Fruit fly (Drosophila melanogaster) whole organism, embryonic: ENCODE data around the gene Reg-2.

Experiments
- ATbp ChIP-seq: fragments of 200-800 bp; sonication (Bioruptor generic); optimal IDR thresholded peaks from 2 replicates; lab custom pipeline; 2017; ENCODE audit warnings: missing biosample characterization, mild to moderate bottlenecking, missing genetic modification characterization, missing genetic modification reagents
- Bdp1 ChIP-seq: fragments of 200-800 bp; sonication (Bioruptor generic); optimal IDR thresholded peaks from 3 replicates; lab custom pipeline; 2016; ENCODE audit warnings: missing biosample characterization, missing genetic modification characterization
- Bteb2 ChIP-seq: fragments of 200-800 bp; sonication (Bioruptor generic); optimal IDR thresholded peaks from 2 replicates; lab custom pipeline; 2016; ENCODE audit warnings: missing biosample characterization, missing genetic modification characterization
- CG11723 ChIP-seq: fragments of 200-800 bp; sonication (Bioruptor generic); optimal IDR thresholded peaks from 2 replicates; lab custom pipeline; 2017; ENCODE audit warnings: missing biosample characterization, mild to moderate bottlenecking, missing genetic modification characterization
- CG12769 ChIP-seq: fragments of 200-800 bp; sonication (Bioruptor generic); optimal IDR thresholded peaks from 2 replicates; lab custom pipeline; 2019; ENCODE audit warnings: missing biosample characterization, mild to moderate bottlenecking, missing genetic modification characterization, moderate library complexity
- CG13894 ChIP-seq: fragments of 200-800 bp; sonication (Bioruptor generic); optimal IDR thresholded peaks from 3 replicates; lab custom pipeline; 2018; ENCODE audit warnings: missing biosample characterization, mild to moderate bottlenecking, missing genetic modification characterization, moderate library complexity
- CG14441 ChIP-seq: fragments of 200-800 bp; sonication (Bioruptor generic); IDR thresholded peaks from 2 replicates; pipeline ENCODE4 v1.3.6; 2022; ENCODE audit warnings: missing biosample characterization, missing genetic modification characterization
- CG14965 ChIP-seq: fragments of 200-800 bp; sonication (Bioruptor generic); optimal IDR thresholded peaks from 2 replicates; lab custom pipeline; 2016; ENCODE audit warnings: missing biosample characterization, missing genetic modification characterization, borderline replicate concordance
- CG1603 ChIP-seq: fragments of 200-800 bp; sonication (Bioruptor generic); optimal IDR thresholded peaks from 2 replicates; lab custom pipeline; 2019; ENCODE audit warnings: missing biosample characterization, mild to moderate bottlenecking, missing genetic modification characterization, moderate library complexity
- CG16863 ChIP-seq: fragments of 200-800 bp; sonication (Bioruptor generic); optimal IDR thresholded peaks from 3 replicates; lab custom pipeline; 2016; ENCODE audit warnings: missing biosample characterization, missing genetic modification characterization
- CG17359 ChIP-seq: fragments of 200-800 bp; sonication (Bioruptor generic); optimal IDR thresholded peaks from 3 replicates; lab custom pipeline; 2018; ENCODE audit warnings: missing biosample characterization, mild to moderate bottlenecking, missing genetic modification characterization, moderate library complexity
- CG31224 ChIP-seq: fragments of 200-800 bp; sonication (Bioruptor generic); IDR thresholded peaks from 2 replicates; pipeline ENCODE4 v1.3.6; 2022; ENCODE audit warnings: missing biosample characterization, missing genetic modification characterization
- CG32532 ChIP-seq: fragments of 200-800 bp; sonication (Bioruptor generic); IDR thresholded peaks from 2 replicates; pipeline ENCODE4 v1.3.6; 2022; ENCODE audit warnings: missing biosample characterization, missing genetic modification characterization
- CG34376 ChIP-seq: fragments of 200-800 bp; sonication (Bioruptor generic); optimal IDR thresholded peaks from 2 replicates; lab custom pipeline; 2018; ENCODE audit warnings: missing biosample characterization, mild to moderate bottlenecking, missing genetic modification characterization
- CG7556 ChIP-seq: fragments of 200-800 bp; sonication (Bioruptor generic); optimal IDR thresholded peaks from 2 replicates; lab custom pipeline; 2017; ENCODE audit warnings: missing biosample characterization, mild to moderate bottlenecking, missing genetic modification characterization
- CG8290 ChIP-seq, 3 experiments: fragments of 200-800 bp; sonication (Bioruptor generic); optimal IDR thresholded peaks; 2 replicates each; lab custom pipeline; 2016 to 2019; ENCODE audit warnings: missing biosample characterization in 3 of 3, missing genetic modification characterization in 3 of 3, mild to moderate bottlenecking in 2 of 3, moderate library complexity in 1 of 3
- CG8944 ChIP-seq: fragments of 200-800 bp; sonication (Bioruptor generic); optimal IDR thresholded peaks from 3 replicates; lab custom pipeline; 2016; ENCODE audit warnings: missing biosample characterization, missing genetic modification characterization
- CG9727 ChIP-seq: fragments of 200-800 bp; sonication (Bioruptor generic); optimal IDR thresholded peaks from 3 replicates; lab custom pipeline; 2017; ENCODE audit warnings: missing biosample characterization, mild to moderate bottlenecking, missing genetic modification characterization
- CG9797 ChIP-seq: fragments of 200-800 bp; sonication (Bioruptor generic); optimal IDR thresholded peaks from 3 replicates; lab custom pipeline; 2018; ENCODE audit warnings: missing biosample characterization, mild to moderate bottlenecking, missing genetic modification characterization
- D ChIP-seq, 2 experiments: fragments of 200-800 bp in 1 of 2; fragments of >200 bp in 1 of 2; sonication (Bioruptor generic) in 1 of 2; optimal IDR thresholded peaks; 2 replicates in 1 of 2; 3 replicates in 1 of 2; lab custom pipeline; 2017; ENCODE audit warnings: mild to moderate bottlenecking in 1 of 2, missing biosample characterization in 1 of 2, missing genetic modification characterization in 1 of 2, missing genetic modification reagents in 1 of 2
- Dp ChIP-seq: fragments of 200-800 bp; sonication (Bioruptor generic); optimal IDR thresholded peaks from 2 replicates; lab custom pipeline; 2018; ENCODE audit warnings: missing biosample characterization, mild to moderate bottlenecking, missing genetic modification characterization, moderate library complexity
- Eip74EF ChIP-seq, 2 experiments: fragments of 200-800 bp in 1 of 2; fragments of >200 bp in 1 of 2; sonication (Bioruptor generic) in 1 of 2; optimal IDR thresholded peaks; 2 replicates each; lab custom pipeline; 2017 to 2019; ENCODE audit warnings: missing biosample characterization in 2 of 2, missing genetic modification characterization in 2 of 2, mild to moderate bottlenecking in 1 of 2, moderate library complexity in 1 of 2
- Fer1 ChIP-seq: fragments of 200-800 bp; sonication (Bioruptor generic); optimal IDR thresholded peaks from 2 replicates; lab custom pipeline; 2017; ENCODE audit warnings: missing biosample characterization, mild to moderate bottlenecking, missing genetic modification characterization
- HLH54F ChIP-seq: fragments of 200-800 bp; sonication (Bioruptor generic); optimal IDR thresholded peaks from 3 replicates; lab custom pipeline; 2016; ENCODE audit warnings: missing biosample characterization, missing genetic modification characterization
- HLHmδ ChIP-seq: fragments of 200-800 bp; sonication (Bioruptor generic); optimal IDR thresholded peaks from 2 replicates; lab custom pipeline; 2018; ENCODE audit warnings: missing biosample characterization, mild to moderate bottlenecking, missing genetic modification characterization, moderate library complexity
- Hand ChIP-seq: fragments of 200-800 bp; sonication (Bioruptor generic); optimal IDR thresholded peaks from 2 replicates; lab custom pipeline; 2017; ENCODE audit warnings: mild to moderate bottlenecking, missing biosample characterization, missing genetic modification reagents, missing genetic modification characterization
- HmgD ChIP-seq: fragments of 200-800 bp; sonication (Bioruptor generic); optimal IDR thresholded peaks from 3 replicates; lab custom pipeline; 2016; ENCODE audit warnings: missing biosample characterization, missing genetic modification characterization
- Meics ChIP-seq: fragments of 200-800 bp; sonication (Bioruptor generic); optimal IDR thresholded peaks from 2 replicates; lab custom pipeline; 2017; ENCODE audit warnings: missing biosample characterization, mild to moderate bottlenecking, missing genetic modification characterization
- NC2α ChIP-seq: fragments of 200-800 bp; sonication (Bioruptor generic); optimal IDR thresholded peaks from 2 replicates; lab custom pipeline; 2016; ENCODE audit warnings: missing biosample characterization, missing genetic modification characterization
- NC2β ChIP-seq: fragments of 200-800 bp; sonication (Bioruptor generic); optimal IDR thresholded peaks from 2 replicates; lab custom pipeline; 2016; ENCODE audit warnings: missing biosample characterization, missing genetic modification characterization
- Vsx1 ChIP-seq: fragments of 200-800 bp; sonication (Bioruptor generic); optimal IDR thresholded peaks from 2 replicates; lab custom pipeline; 2017; ENCODE audit warnings: missing biosample characterization, mild to moderate bottlenecking, missing genetic modification characterization, missing genetic modification reagents
- al ChIP-seq: fragments of 200-800 bp; sonication (Bioruptor generic); IDR thresholded peaks from 2 replicates; pipeline ENCODE4 v1.3.6; 2022; ENCODE audit warnings: missing biosample characterization, missing genetic modification characterization
- ap ChIP-seq: fragments of 200-800 bp; sonication (Bioruptor generic); IDR thresholded peaks from 2 replicates; pipeline ENCODE4 v1.3.6; 2022; ENCODE audit warnings: missing biosample characterization, missing genetic modification characterization
- ara ChIP-seq: fragments of 200-800 bp; sonication (Bioruptor generic); IDR thresholded peaks from 2 replicates; pipeline ENCODE4 v1.3.6; 2022; ENCODE audit warnings: missing biosample characterization, missing genetic modification characterization
- bab2 ChIP-seq: fragments of 200-800 bp; sonication (Bioruptor generic); optimal IDR thresholded peaks from 2 replicates; lab custom pipeline; 2016; ENCODE audit warnings: missing biosample characterization, missing genetic modification characterization
- chinmo ChIP-seq: fragments of 200-800 bp; sonication (Bioruptor generic); IDR thresholded peaks from 4 replicates; pipeline ENCODE4 v1.3.6; 2022; ENCODE audit warnings: missing biosample characterization, missing genetic modification characterization; ENCODE audit not compliant: partially characterized antibody
- crol ChIP-seq: fragments of 200-800 bp; sonication (Bioruptor generic); IDR thresholded peaks from 2 replicates; pipeline ENCODE4 v1.3.6; 2022; ENCODE audit warnings: missing biosample characterization, missing genetic modification characterization
- eve ChIP-seq, 2 experiments: fragments of >200 bp; optimal IDR thresholded peaks; 2 replicates each; lab custom pipeline; 2017; ENCODE audit warnings: missing biosample characterization in 2 of 2, missing genetic modification characterization in 2 of 2
- hb ChIP-seq: fragments of 200-800 bp; sonication (Bioruptor generic); IDR thresholded peaks from 3 replicates; pipeline ENCODE4 v1.3.6; 2022; ENCODE audit warnings: missing biosample characterization, missing genetic modification characterization; ENCODE audit not compliant: partially characterized antibody
- hbn ChIP-seq: fragments of 200-800 bp; sonication (Bioruptor generic); IDR thresholded peaks from 2 replicates; pipeline ENCODE4 v1.3.6; 2022; ENCODE audit warnings: missing biosample characterization, missing genetic modification characterization; ENCODE audit not compliant: partially characterized antibody
- lola ChIP-seq, 3 experiments: fragments of >200 bp in 2 of 3; fragments of 200-800 bp in 1 of 3; sonication (Bioruptor generic) in 1 of 3; optimal IDR thresholded peaks; 2 replicates each; lab custom pipeline; 2017 to 2019; ENCODE audit warnings: missing biosample characterization in 3 of 3, missing genetic modification characterization in 3 of 3, mild to moderate bottlenecking in 1 of 3, moderate library complexity in 1 of 3
- mam ChIP-seq: fragments of 200-800 bp; sonication (Bioruptor generic); optimal IDR thresholded peaks from 3 replicates; lab custom pipeline; 2016; ENCODE audit warnings: missing biosample characterization, missing genetic modification characterization
- mirr ChIP-seq: fragments of 200-800 bp; sonication (Bioruptor generic); optimal IDR thresholded peaks from 3 replicates; lab custom pipeline; 2018; ENCODE audit warnings: missing biosample characterization, mild to moderate bottlenecking, missing genetic modification characterization
- pho ChIP-seq: fragments of 200-800 bp; sonication (Bioruptor generic); optimal IDR thresholded peaks from 2 replicates; lab custom pipeline; 2016; ENCODE audit warnings: missing biosample characterization, missing genetic modification characterization
- psq ChIP-seq: fragments of 200-800 bp; sonication (Bioruptor generic); optimal IDR thresholded peaks from 2 replicates; lab custom pipeline; 2017; ENCODE audit warnings: missing biosample characterization, missing genetic modification characterization
- sens ChIP-seq: fragments of 200-800 bp; sonication (Bioruptor generic); peaks from one replicate; lab custom pipeline; 2016; ENCODE audit warnings: missing biosample characterization, missing genetic modification characterization
- trh ChIP-seq: fragments of 200-800 bp; sonication (Bioruptor generic); optimal IDR thresholded peaks from 2 replicates; lab custom pipeline; 2016; ENCODE audit warnings: missing biosample characterization, missing genetic modification characterization
- tx ChIP-seq: fragments of 200-800 bp; sonication (Bioruptor generic); optimal IDR thresholded peaks from 2 replicates; lab custom pipeline; 2016; ENCODE audit warnings: missing biosample characterization, missing genetic modification characterization
- wor ChIP-seq: fragments of 200-800 bp; sonication (Bioruptor generic); IDR thresholded peaks from 2 replicates; pipeline ENCODE4 v1.3.6; 2022; ENCODE audit warnings: missing biosample characterization, missing genetic modification characterization

Gene Reg-2

DNA sequence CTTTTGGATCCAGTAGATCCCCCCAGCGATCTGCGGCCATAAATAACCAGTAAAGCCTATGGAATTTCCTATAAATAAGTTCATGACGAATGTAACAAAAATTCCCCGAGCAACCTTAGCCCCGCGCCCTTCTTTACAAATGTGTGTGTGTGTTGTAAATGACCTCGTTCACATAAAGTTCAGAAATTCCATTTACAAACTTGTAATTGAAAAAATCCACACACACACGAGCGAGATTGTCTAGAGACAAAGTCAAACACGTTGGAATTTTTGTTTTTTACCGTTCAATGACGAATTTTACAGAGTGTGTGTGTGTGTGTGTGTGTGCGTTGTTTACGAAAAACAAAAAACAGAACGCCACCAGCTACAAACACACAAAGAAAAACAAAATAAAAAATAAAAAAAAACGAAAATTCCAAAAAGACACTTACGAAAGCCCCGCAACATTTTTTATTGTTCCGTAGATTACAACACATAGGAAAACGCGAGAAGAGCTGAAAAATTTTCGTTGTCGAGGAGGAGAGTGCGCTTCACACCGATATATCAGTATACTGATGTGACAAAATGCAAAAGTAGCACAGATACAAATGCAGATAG lies 32.5 kb upstream of the Reg-2 start (continued):
- TF ChIP-seq CG7556 (GFP tag; lab: Kevin White, UChicago) (no peak), mirr (GFP tag; lab: Kevin White, UChicago) (peak; percentile 83), mam (GFP tag; lab: Kevin White, UChicago) (no peak), NC2β (GFP tag; lab: Kevin White, UChicago) (no peak), wor (no peak), CG8290 (GFP tag; optimal IDR thresholded peaks at IDR 0.05; lab: Kevin White, UChicago) (no peak), CG8290 (tag; optimal IDR thresholded peaks at IDR 0.05; lab: Kevin White, UChicago) (peak in 1 of 2 experiments; percentile 31), D (optimal IDR thresholded peaks at IDR 0.05; lab: Kevin White, UChicago) (no peak), D (GFP tag; optimal IDR thresholded peaks at IDR 0.05; lab: Kevin White, UChicago) (peak; percentile 33), HLHmδ (GFP tag; lab: Kevin White, UChicago) (no peak), crol (GFP tag; lab: Robert Waterston, UW) (peak; percentile 76; the same call in 1 of the 2 replicates), psq (no peak), hb (GFP tag; lab: Robert Waterston, UW) (no peak), CG9797 (GFP tag; lab: Kevin White, UChicago) (no peak), tx (no peak), CG14965 (GFP tag; lab: Kevin White, UChicago) (no peak), lola (GFP tag; optimal IDR thresholded peaks at IDR 0.05; lab: Kevin White, UChicago) (peak in 1 of 3 experiments; percentile 27), HmgD (GFP tag; lab: Kevin White, UChicago) (no peak), sens (GFP tag; lab: Kevin White, UChicago) (peak; percentile 89), Hand (GFP tag; lab: Kevin White, UChicago) (no peak), Meics (GFP tag; lab: Kevin White, UChicago) (peak; percentile 8), NC2α (GFP tag; lab: Kevin White, UChicago) (no peak), Bteb2 (GFP tag; lab: Kevin White, UChicago) (no peak), Vsx1 (GFP tag; lab: Kevin White, UChicago) (peak; percentile 19), CG9727 (GFP tag; lab: Kevin White, UChicago) (no peak), CG11723 (GFP tag; lab: Kevin White, UChicago) (no peak), eve (GFP tag; optimal IDR thresholded peaks at IDR 0.05; lab: Kevin White, UChicago) (peak in 1 of 2 experiments; percentile 86), al (no peak), chinmo (peak; percentile 79), trh (GFP tag; lab: Kevin White, UChicago) (no peak), ara (GFP tag; lab: Robert Waterston, UW) (peak; percentile 11; the same call in 1 of the 2 replicates), HLH54F (no peak), Bdp1 (no peak), bab2 (GFP tag; lab: Kevin White, UChicago) (no peak), CG31224 (GFP tag; lab: Robert Waterston, UW) (no peak), ATbp (GFP tag; lab: Kevin White, UChicago) (peak; percentile 10), Eip74EF (GFP tag; optimal IDR thresholded peaks at IDR 0.05; lab: Kevin White, UChicago) (peak in 1 of 2 experiments; percentile 51), Dp (no peak), Fer1 (GFP tag; lab: Kevin White, UChicago) (no peak), hbn (GFP tag; lab: Robert Waterston, UW) (no peak), pho (GFP tag; lab: Kevin White, UChicago) (no peak), CG12769 (tag; lab: Kevin White, UChicago) (peak; percentile 68), ap (no peak), CG8944 (no peak), CG14441 (GFP tag; lab: Robert Waterston, UW) (no peak; the same call in 1 of the 2 replicates), CG16863 (no peak), CG34376 (GFP tag; lab: Kevin White, UChicago) (peak; percentile 11), CG17359 (peak; percentile 32), CG1603 (tag; lab: Kevin White, UChicago) (no peak), CG13894 (peak; percentile 26), CG32532 (GFP tag; lab: Robert Waterston, UW) (no peak)
